Worm (Caenorhabditis elegans): ENCODE data around the gene wrt-3.
A peak's percentile ranks its signal among the peaks of the same experiment; 100 is the strongest.

DNA sequence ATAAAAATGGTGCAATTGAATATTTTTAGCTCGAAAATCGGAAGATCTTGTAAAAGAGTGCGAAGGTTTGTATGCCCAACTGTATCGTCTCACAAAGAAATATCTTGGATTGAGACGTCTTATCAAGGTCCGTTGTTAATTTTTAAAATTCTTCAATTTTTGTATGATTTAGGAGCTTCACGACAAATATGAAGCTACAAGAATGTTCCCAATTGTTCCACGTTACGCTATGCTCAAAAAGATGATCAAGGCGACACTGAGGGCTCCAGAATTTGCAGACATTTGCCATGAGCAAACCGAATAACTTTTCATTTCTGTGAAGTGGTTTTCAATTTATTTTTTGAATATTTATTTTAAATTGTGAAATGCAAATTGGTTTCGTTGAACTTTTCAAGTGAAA, 38.5 kb downstream of the wrt-3 start:
- TF ChIP-seq egl-5 (tag; optimal IDR thresholded peaks at IDR 0.05): no peak
- peak; percentile 4 for TF ChIP-seq pqm-1 (tag; optimal IDR thresholded peaks at IDR 0.05)
- no peak for TF ChIP-seq ceh-16 (tag; optimal IDR thresholded peaks at IDR 0.05)
- TF ChIP-seq aly-2 (tag; optimal IDR thresholded peaks at IDR 0.05): no peak
- TF ChIP-seq unc-62 (GFP tag; optimal IDR thresholded peaks at IDR 0.05): no peak
- TF ChIP-seq daf-12 (tag; optimal IDR thresholded peaks at IDR 0.05): no peak
